Fruit fly (Drosophila melanogaster): Measurements from ENCODE around the gene CG7049.
A peak's percentile ranks its signal among the peaks of the same experiment; 100 is the strongest.

The CG7049 gene

dm6 chr3L:205723-206284 is 29.8 kb upstream of the CG7049 start, which contains the start of the genes Gk1 and CG13876:
TSS of gene Gk1 (minus strand) at chr3L:205844.
TSS of gene CG13876 (plus strand) at chr3L:206134.
- peak; percentile 77 for TF ChIP-seq Jra (GFP tag; optimal IDR thresholded peaks at IDR 0.05)
- no peak for TF ChIP-seq lola (GFP tag; optimal IDR thresholded peaks at IDR 0.05)
- no peak for TF ChIP-seq CrebA (GFP tag; optimal IDR thresholded peaks at IDR 0.05; ENCODE audit: borderline replicate concordance)
- TF ChIP-seq sv (GFP tag; optimal IDR thresholded peaks at IDR 0.05) = peak; percentile 73
- TF ChIP-seq Dfd (GFP tag; optimal IDR thresholded peaks at IDR 0.05) = no peak
- TF ChIP-seq rgr (GFP tag; optimal IDR thresholded peaks at IDR 0.05) = peak; percentile 97
- TF ChIP-seq tai (GFP tag; optimal IDR thresholded peaks at IDR 0.05) = no peak
- no peak for TF ChIP-seq Hr78 (GFP tag; optimal IDR thresholded peaks at IDR 0.05)
- peak; percentile 98 for TF ChIP-seq HLH106 (tag; optimal IDR thresholded peaks at IDR 0.05)
- TF ChIP-seq Rel (GFP tag; optimal IDR thresholded peaks at IDR 0.05) = peak; percentile 76
- TF ChIP-seq Rel (tag; optimal IDR thresholded peaks at IDR 0.05) = peak; percentile 90
- peak; percentile 91 for TF ChIP-seq psq (GFP tag; optimal IDR thresholded peaks at IDR 0.05)
- no peak for TF ChIP-seq jim (GFP tag; optimal IDR thresholded peaks at IDR 0.05)
- TF ChIP-seq OdsH (GFP tag; optimal IDR thresholded peaks at IDR 0.05) = peak; percentile 96
- TF ChIP-seq dmrt93B (GFP tag; optimal IDR thresholded peaks at IDR 0.05) = no peak
- TF ChIP-seq h (GFP tag; optimal IDR thresholded peaks at IDR 0.05) = peak; percentile 94
- TF ChIP-seq pan (optimal IDR thresholded peaks at IDR 0.05) = no peak
- TF ChIP-seq foxo (GFP tag; optimal IDR thresholded peaks at IDR 0.05) = peak in 1 of 2 experiments; percentile 97
- TF ChIP-seq woc (GFP tag; optimal IDR thresholded peaks at IDR 0.05) = no peak
- peak; percentile 6 for TF ChIP-seq Myc (optimal IDR thresholded peaks at IDR 0.05)
- peak; percentile 84 for TF ChIP-seq ey (GFP tag; optimal IDR thresholded peaks at IDR 0.05)
- peak; percentile 52 for TF ChIP-seq CG32264 (GFP tag; optimal IDR thresholded peaks at IDR 0.05)
- TF ChIP-seq brk (GFP tag; optimal IDR thresholded peaks at IDR 0.05) = no peak
- no peak for TF ChIP-seq Abd-B (GFP tag; optimal IDR thresholded peaks at IDR 0.05)
- TF ChIP-seq Dif (GFP tag; optimal IDR thresholded peaks at IDR 0.05; ENCODE audit: partially characterized antibody) = no peak
- TF ChIP-seq Hnf4 (GFP tag; optimal IDR thresholded peaks at IDR 0.05) = peak; percentile 81
- no peak for TF ChIP-seq br (GFP tag; optimal IDR thresholded peaks at IDR 0.05)
- peak; percentile 94 for TF ChIP-seq CG9705 (GFP tag; optimal IDR thresholded peaks at IDR 0.05)
- no peak for TF ChIP-seq Mio (GFP tag; optimal IDR thresholded peaks at IDR 0.05)
- peak; percentile 51 for TF ChIP-seq dsf (GFP tag; optimal IDR thresholded peaks at IDR 0.05; ENCODE audit: borderline replicate concordance)
- no peak for TF ChIP-seq sage (GFP tag; optimal IDR thresholded peaks at IDR 0.05)
- no peak for TF ChIP-seq dl (GFP tag; optimal IDR thresholded peaks at IDR 0.05; ENCODE audit: insufficient read depth in 1 of 2, partially characterized antibody in 2 of 2)
- peak; percentile 98 for TF ChIP-seq Sp1 (GFP tag; optimal IDR thresholded peaks at IDR 0.05)
- TF ChIP-seq fru (GFP tag; optimal IDR thresholded peaks at IDR 0.05) = peak; percentile 95
- TF ChIP-seq Hr83 (GFP tag; optimal IDR thresholded peaks at IDR 0.05; ENCODE audit: poor library complexity, severe bottlenecking) = peak; percentile 21
- TF ChIP-seq N (GFP tag; optimal IDR thresholded peaks at IDR 0.05) = no peak
- no peak for TF ChIP-seq Vsx2 (GFP tag; optimal IDR thresholded peaks at IDR 0.05; ENCODE audit: partially characterized antibody)
- no peak for TF ChIP-seq GATAd (GFP tag; optimal IDR thresholded peaks at IDR 0.05)

DNA sequence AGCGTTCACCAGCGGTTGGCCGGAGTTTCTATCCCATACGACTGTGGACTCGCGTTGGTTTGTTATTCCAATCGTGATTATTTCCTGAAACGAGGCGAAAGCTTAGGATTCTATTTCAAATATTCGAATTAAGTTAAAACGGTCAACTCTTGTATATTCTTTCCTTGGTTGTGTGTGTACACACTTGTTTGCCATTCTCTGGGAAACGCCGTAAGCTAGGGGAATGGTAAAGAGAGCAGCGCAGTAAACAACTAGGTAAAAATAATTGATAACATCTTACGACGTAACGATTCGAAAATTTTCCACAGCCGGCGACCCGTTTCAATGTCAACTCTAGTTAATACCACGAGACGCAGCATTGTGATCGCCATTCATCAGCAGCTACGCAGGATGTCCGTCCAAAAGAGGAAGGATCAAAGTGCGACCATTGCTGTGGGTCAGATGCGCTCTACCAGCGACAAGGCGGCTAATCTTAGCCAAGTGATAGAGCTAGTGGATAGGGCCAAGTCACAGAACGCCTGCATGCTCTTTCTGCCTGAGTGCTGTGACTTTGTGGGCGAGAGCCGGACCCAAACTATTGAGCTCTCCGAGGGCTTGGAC is 27.6 kb upstream of the CG7049 start, which contains the start of gene NitFhit:
NitFhit (plus strand) TSS at position 195 of the 600 bp plus-strand sequence.
- TF ChIP-seq Myc (optimal IDR thresholded peaks at IDR 0.05) (peak; percentile 6), tai (GFP tag; optimal IDR thresholded peaks at IDR 0.05) (no peak), Hr78 (GFP tag; optimal IDR thresholded peaks at IDR 0.05) (no peak), Rel (GFP tag; optimal IDR thresholded peaks at IDR 0.05) (no peak), Rel (tag; optimal IDR thresholded peaks at IDR 0.05) (peak; percentile 32), dmrt93B (GFP tag; optimal IDR thresholded peaks at IDR 0.05) (no peak), fru (GFP tag; optimal IDR thresholded peaks at IDR 0.05) (peak; percentile 38), Dfd (GFP tag; optimal IDR thresholded peaks at IDR 0.05) (no peak), br (GFP tag; optimal IDR thresholded peaks at IDR 0.05) (no peak)
